Worm (Caenorhabditis elegans) whole organism, L4/young adult: ENCODE data around the gene F46C5.6.

Experiments
- dao-5 ChIP-seq: sonication (generic microtip); optimal IDR thresholded peaks from 2 replicates; lab custom pipeline; 2016; ENCODE audit warnings: missing genotype, missing genetic modification characterization, moderate library complexity, missing compliant biosample characterization
- him-1 ChIP-seq: sonication (generic microtip); optimal IDR thresholded peaks from 2 replicates; lab custom pipeline; 2016; ENCODE audit warnings: missing genotype, missing genetic modification reagents, missing genetic modification characterization, missing compliant biosample characterization

ce11 chrII:8839025-8839424 is 5.3 kb downstream of the F46C5.6 start, which contains the start of gene F46C5.7:
- TF ChIP-seq dao-5: no peak
- TF ChIP-seq him-1 (tag; lab: Kevin White, UChicago): no peak
